Fruit fly (Drosophila melanogaster): ENCODE results near the gene TRAM.

DNA sequence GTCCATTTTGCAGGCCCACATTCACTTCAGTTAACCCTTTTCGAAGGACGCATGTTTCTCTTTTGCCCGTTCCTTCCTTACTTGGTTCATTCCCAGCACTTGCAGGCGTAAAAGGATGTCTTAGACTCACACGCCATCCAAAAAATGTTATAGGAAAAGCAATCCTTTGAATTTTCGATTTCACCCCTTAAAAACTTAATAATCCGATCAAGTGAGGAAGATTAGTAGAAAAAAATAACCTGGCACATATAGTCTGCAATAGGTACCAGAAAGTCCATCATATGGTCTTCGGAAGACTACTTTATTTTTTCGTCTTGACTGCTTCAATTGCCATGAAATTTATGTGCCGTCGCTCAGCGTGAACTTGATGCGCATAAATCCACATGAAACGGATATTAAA, 13.7 kb upstream of the TRAM start:
- TF ChIP-seq Sin3A (optimal IDR thresholded peaks at IDR 0.05), result no peak
- no peak for TF ChIP-seq Myc (optimal IDR thresholded peaks at IDR 0.05)
- no peak for TF ChIP-seq psq (optimal IDR thresholded peaks at IDR 0.05)
- no peak for TF ChIP-seq h (optimal IDR thresholded peaks at IDR 0.05)
- no peak for TF ChIP-seq ttk (optimal IDR thresholded peaks at IDR 0.05)
- TF ChIP-seq insv (optimal IDR thresholded peaks at IDR 0.05), result no peak
